Worm (Caenorhabditis elegans): Measurements from ENCODE around the gene K01B6.4.

DNA sequence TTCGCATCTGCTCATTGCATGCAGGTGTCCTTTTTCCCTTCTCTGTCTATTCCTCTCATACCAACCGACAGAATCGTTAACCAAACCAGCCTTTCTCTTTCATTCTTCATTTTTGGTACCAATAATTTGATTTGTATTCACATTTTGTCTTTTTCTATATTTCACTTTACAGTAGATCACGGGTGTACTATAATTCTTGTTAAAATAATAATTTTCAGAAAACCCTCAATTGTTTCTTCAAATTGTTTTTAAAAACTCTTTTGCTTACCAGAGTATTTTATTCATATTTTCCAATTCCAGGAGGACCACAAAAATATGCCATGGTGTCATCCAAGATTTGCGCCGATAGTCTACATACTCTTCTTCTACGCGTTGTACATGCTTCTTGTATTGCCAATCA, 46.5 kb downstream of the K01B6.4 start, which contains the start of gene T02C1.2:
- TF ChIP-seq mab-5 (tag; optimal IDR thresholded peaks at IDR 0.05) (no peak), blmp-1 (tag; optimal IDR thresholded peaks at IDR 0.05) (no peak), nhr-28 (tag; optimal IDR thresholded peaks at IDR 0.05) (no peak), sem-2 (GFP tag; optimal IDR thresholded peaks at IDR 0.05) (no peak), nhr-237 (tag; optimal IDR thresholded peaks at IDR 0.05) (no peak), unc-62 (GFP tag; optimal IDR thresholded peaks at IDR 0.05) (no peak), flh-1 (GFP tag; optimal IDR thresholded peaks at IDR 0.05) (no peak), tbx-8 (GFP tag; optimal IDR thresholded peaks at IDR 0.05) (no peak)
